Worm (Caenorhabditis elegans) whole organism, L4 larva: ENCODE data around the gene T13F2.2.

Source experiments
- F44E2.7 ChIP-seq: fragments of 200-800 bp; sonication (Bioruptor generic); IDR thresholded peaks from 2 replicates; pipeline ENCODE4 v2.1.2; 2022; ENCODE audit warnings: missing genetic modification characterization, missing compliant biosample characterization
- ama-1 ChIP-seq: fragments of 150-350 bp; optimal IDR thresholded peaks from 2 replicates; lab custom pipeline; 2014; ENCODE audit warnings: inconsistent platforms, mixed read lengths
- lin-39 ChIP-seq: fragments of 150-350 bp; optimal IDR thresholded peaks from 2 replicates; lab custom pipeline; 2014; ENCODE audit warnings: missing biosample characterization, missing genetic modification reagents, missing genetic modification characterization
- mep-1 ChIP-seq: fragments of 150-350 bp; sonication (generic microtip); optimal IDR thresholded peaks from 3 replicates; lab custom pipeline; 2014; ENCODE audit warnings: missing biosample characterization, missing genetic modification characterization
- nhr-10 ChIP-seq: fragments of 150-350 bp; optimal IDR thresholded peaks from 2 replicates; lab custom pipeline; 2014; ENCODE audit warnings: missing biosample characterization, missing genetic modification characterization
- saeg-2 ChIP-seq: fragments of 200-800 bp; sonication (Bioruptor generic); IDR thresholded peaks from 2 replicates; pipeline ENCODE4 v1.3.6; 2022; ENCODE audit warnings: missing genetic modification reagents, missing genetic modification characterization, missing compliant biosample characterization
- unc-62 ChIP-seq, 3 experiments: fragments of 150-350 bp in 1 of 3; sonication (generic microtip); optimal IDR thresholded peaks in 2 of 3; peaks in 1 of 3; 1 replicate in 1 of 3; 2 replicates in 2 of 3; lab custom pipeline; 2014 to 2017; ENCODE audit warnings: missing biosample characterization in 3 of 3, missing genetic modification characterization in 3 of 3, missing genetic modification reagents in 3 of 3, missing genotype in 1 of 3

ce11 chrIV:9799664-9800063 is 2.5 kb upstream of the T13F2.2 start:
- no peak for TF ChIP-seq mep-1 (tag; lab: Kevin White, UChicago)
- no peak for TF ChIP-seq ama-1
- TF ChIP-seq unc-62 (GFP tag; optimal IDR thresholded peaks at IDR 0.05 in 1 of 2; lab: Kevin White, UChicago) = no peak
- TF ChIP-seq unc-62 (tag; optimal IDR thresholded peaks at IDR 0.05; lab: Kevin White, UChicago) = no peak
- TF ChIP-seq F44E2.7 (GFP tag; lab: Robert Waterston, UW) = no peak
- TF ChIP-seq lin-39 (tag; lab: Kevin White, UChicago) = no peak
- no peak for TF ChIP-seq saeg-2 (GFP tag; lab: Robert Waterston, UW)
- no peak for TF ChIP-seq nhr-10 (tag; lab: Kevin White, UChicago)
